Fruit fly (Drosophila melanogaster) whole organism, embryonic: ENCODE data around the gene CG46441.

Experiments
- Aef1 ChIP-seq: fragments of 200-800 bp; sonication (Bioruptor generic); IDR thresholded peaks from 3 replicates; pipeline ENCODE4 v1.3.6; 2022; ENCODE audit warnings: missing biosample characterization, missing genetic modification characterization
- Bteb2 ChIP-seq: fragments of 200-800 bp; sonication (Bioruptor generic); optimal IDR thresholded peaks from 2 replicates; lab custom pipeline; 2016; ENCODE audit warnings: missing biosample characterization, missing genetic modification characterization
- C15 ChIP-seq: fragments of 200-800 bp; sonication (Bioruptor generic); IDR thresholded peaks from 3 replicates; pipeline ENCODE4 v1.3.6; 2022; ENCODE audit warnings: missing biosample characterization, missing genetic modification characterization
- CG1024 ChIP-seq: fragments of 200-800 bp; sonication (Bioruptor generic); IDR thresholded peaks from 2 replicates; pipeline ENCODE4 v1.3.6; 2022; ENCODE audit warnings: missing biosample characterization, missing genetic modification characterization
- CG11504 ChIP-seq: fragments of 200-800 bp; sonication (Bioruptor generic); optimal IDR thresholded peaks from 3 replicates; lab custom pipeline; 2019; ENCODE audit warnings: missing biosample characterization, mild to moderate bottlenecking, missing genetic modification characterization, moderate library complexity
- CG11560 ChIP-seq: fragments of 200-800 bp; sonication (Bioruptor generic); IDR thresholded peaks from 3 replicates; pipeline ENCODE4 v1.3.6; 2022; ENCODE audit warnings: missing biosample characterization, missing genetic modification characterization
- CG11723 ChIP-seq: fragments of 200-800 bp; sonication (Bioruptor generic); optimal IDR thresholded peaks from 2 replicates; lab custom pipeline; 2017; ENCODE audit warnings: missing biosample characterization, mild to moderate bottlenecking, missing genetic modification characterization
- CG13894 ChIP-seq: fragments of 200-800 bp; sonication (Bioruptor generic); optimal IDR thresholded peaks from 3 replicates; lab custom pipeline; 2018; ENCODE audit warnings: missing biosample characterization, mild to moderate bottlenecking, missing genetic modification characterization, moderate library complexity
- CG14710 ChIP-seq: fragments of 200-800 bp; sonication (Bioruptor generic); optimal IDR thresholded peaks from 3 replicates; lab custom pipeline; 2019; ENCODE audit warnings: missing biosample characterization, mild to moderate bottlenecking, missing genetic modification characterization, moderate library complexity
- CG15011 ChIP-seq: fragments of 200-800 bp; sonication (Bioruptor generic); optimal IDR thresholded peaks from 3 replicates; lab custom pipeline; 2018; ENCODE audit warnings: missing biosample characterization, mild to moderate bottlenecking, missing genetic modification characterization
- CG15269 ChIP-seq: fragments of 200-800 bp; sonication (Bioruptor generic); optimal IDR thresholded peaks from 2 replicates; lab custom pipeline; 2018; ENCODE audit warnings: missing biosample characterization, mild to moderate bottlenecking, missing genetic modification characterization, moderate library complexity
- CG15479 ChIP-seq: fragments of 200-800 bp; sonication (Bioruptor generic); optimal IDR thresholded peaks from 3 replicates; lab custom pipeline; 2019; ENCODE audit warnings: missing biosample characterization, mild to moderate bottlenecking, missing genetic modification characterization, moderate library complexity
- CG16813 ChIP-seq: fragments of 200-800 bp; sonication (Bioruptor generic); IDR thresholded peaks from 3 replicates; pipeline ENCODE4 v1.3.6; 2022; ENCODE audit warnings: missing biosample characterization, missing genetic modification characterization; ENCODE audit not compliant: partially characterized antibody
- CG16863 ChIP-seq: fragments of 200-800 bp; sonication (Bioruptor generic); optimal IDR thresholded peaks from 3 replicates; lab custom pipeline; 2016; ENCODE audit warnings: missing biosample characterization, missing genetic modification characterization
- CG2875 ChIP-seq: fragments of 200-800 bp; sonication (Bioruptor generic); optimal IDR thresholded peaks from 2 replicates; lab custom pipeline; 2017; ENCODE audit warnings: missing biosample characterization, mild to moderate bottlenecking, missing genetic modification characterization, missing genetic modification reagents
- CG32532 ChIP-seq: fragments of 200-800 bp; sonication (Bioruptor generic); IDR thresholded peaks from 2 replicates; pipeline ENCODE4 v1.3.6; 2022; ENCODE audit warnings: missing biosample characterization, missing genetic modification characterization
- CG4820 ChIP-seq: fragments of 200-800 bp; sonication (Bioruptor generic); optimal IDR thresholded peaks from 3 replicates; lab custom pipeline; 2016; ENCODE audit warnings: missing biosample characterization, missing genetic modification characterization
- CG7372 ChIP-seq: fragments of 200-800 bp; sonication (Bioruptor generic); IDR thresholded peaks from 2 replicates; pipeline ENCODE4 v1.3.6; 2022; ENCODE audit warnings: missing biosample characterization, missing genetic modification characterization
- CG8359 ChIP-seq: fragments of 200-800 bp; sonication (Bioruptor generic); optimal IDR thresholded peaks from 2 replicates; lab custom pipeline; 2017; ENCODE audit warnings: missing biosample characterization, mild to moderate bottlenecking, missing genetic modification characterization, borderline replicate concordance
- CG8478 ChIP-seq: fragments of >200 bp; optimal IDR thresholded peaks from 2 replicates; lab custom pipeline; 2018
- CG9727 ChIP-seq: fragments of 200-800 bp; sonication (Bioruptor generic); optimal IDR thresholded peaks from 3 replicates; lab custom pipeline; 2017; ENCODE audit warnings: missing biosample characterization, mild to moderate bottlenecking, missing genetic modification characterization
- Dfd ChIP-seq, 2 experiments: fragments of >200 bp; optimal IDR thresholded peaks; 2 replicates each; lab custom pipeline; 2017; ENCODE audit warnings: missing biosample characterization in 2 of 2, missing genetic modification characterization in 2 of 2
- Gsc ChIP-seq: fragments of 200-800 bp; sonication (Bioruptor generic); IDR thresholded peaks from 2 replicates; pipeline ENCODE4 v1.3.6; 2022; ENCODE audit warnings: missing biosample characterization, missing genetic modification characterization
- Hand ChIP-seq: fragments of 200-800 bp; sonication (Bioruptor generic); optimal IDR thresholded peaks from 2 replicates; lab custom pipeline; 2017; ENCODE audit warnings: mild to moderate bottlenecking, missing biosample characterization, missing genetic modification reagents, missing genetic modification characterization
- Pdp1 ChIP-seq, 2 experiments: fragments of 200-800 bp; sonication (Bioruptor generic); optimal IDR thresholded peaks; 3 replicates each; lab custom pipeline; 2016; ENCODE audit warnings: missing biosample characterization in 2 of 2, missing genetic modification characterization in 2 of 2, mild to moderate bottlenecking in 1 of 2, moderate library complexity in 1 of 2
- Sry-δ ChIP-seq: fragments of 200-800 bp; sonication (Bioruptor generic); optimal IDR thresholded peaks from 2 replicates; lab custom pipeline; 2016; ENCODE audit warnings: missing biosample characterization, missing genetic modification characterization
- Taf1 ChIP-seq: fragments of 200-800 bp; sonication (Bioruptor generic); IDR thresholded peaks from 2 replicates; pipeline ENCODE4 v1.3.6; 2022; ENCODE audit warnings: missing biosample characterization, missing genetic modification characterization
- aop ChIP-seq: fragments of 200-800 bp; sonication (Bioruptor generic); IDR thresholded peaks from 2 replicates; pipeline ENCODE4 v1.3.6; 2022; ENCODE audit warnings: missing biosample characterization, missing genetic modification characterization
- ato ChIP-seq: fragments of 200-800 bp; sonication (Bioruptor generic); IDR thresholded peaks from 2 replicates; pipeline ENCODE4 v1.3.6; 2022; ENCODE audit warnings: missing biosample characterization, missing genetic modification characterization; ENCODE audit not compliant: partially characterized antibody
- cato ChIP-seq: fragments of 200-800 bp; sonication (Bioruptor generic); optimal IDR thresholded peaks from 2 replicates; lab custom pipeline; 2016; ENCODE audit warnings: missing biosample characterization, missing genetic modification characterization, borderline replicate concordance
- cwo ChIP-seq: fragments of 200-800 bp; sonication (Bioruptor generic); optimal IDR thresholded peaks from 3 replicates; lab custom pipeline; 2017; ENCODE audit warnings: missing biosample characterization, missing genetic modification characterization, mild to moderate bottlenecking, moderate library complexity, missing genetic modification reagents
- en ChIP-seq: fragments of 200-800 bp; sonication (Bioruptor generic); optimal IDR thresholded peaks from 2 replicates; lab custom pipeline; 2016; ENCODE audit warnings: missing biosample characterization, missing genetic modification characterization
- gce ChIP-seq: fragments of 200-800 bp; sonication (Bioruptor generic); IDR thresholded peaks from 3 replicates; pipeline ENCODE4 v1.3.6; 2022; ENCODE audit warnings: missing biosample characterization, missing genetic modification characterization
- gcm ChIP-seq: fragments of 200-800 bp; sonication (Bioruptor generic); optimal IDR thresholded peaks from 2 replicates; lab custom pipeline; 2019; ENCODE audit warnings: missing biosample characterization, mild to moderate bottlenecking, missing genetic modification characterization, moderate library complexity
- gfzf ChIP-seq: fragments of 200-800 bp; sonication (Bioruptor generic); optimal IDR thresholded peaks from 2 replicates; lab custom pipeline; 2016; ENCODE audit warnings: missing biosample characterization, mild to moderate bottlenecking, missing genetic modification characterization, moderate library complexity
- hbn ChIP-seq: fragments of 200-800 bp; sonication (Bioruptor generic); IDR thresholded peaks from 2 replicates; pipeline ENCODE4 v1.3.6; 2022; ENCODE audit warnings: missing biosample characterization, missing genetic modification characterization; ENCODE audit not compliant: partially characterized antibody
- hth ChIP-seq: fragments of >200 bp; optimal IDR thresholded peaks from 2 replicates; lab custom pipeline; 2017; ENCODE audit warnings: inconsistent platforms
- kni ChIP-seq: fragments of 200-800 bp; sonication (Bioruptor generic); optimal IDR thresholded peaks from 3 replicates; lab custom pipeline; 2017; ENCODE audit warnings: mild to moderate bottlenecking, missing biosample characterization, missing genetic modification reagents, missing genetic modification characterization
- knrl ChIP-seq: fragments of 200-800 bp; sonication (Bioruptor generic); IDR thresholded peaks from 3 replicates; pipeline ENCODE4 v1.3.6; 2022; ENCODE audit warnings: missing biosample characterization, missing genetic modification characterization; ENCODE audit not compliant: partially characterized antibody
- odd ChIP-seq: fragments of 200-800 bp; sonication (Bioruptor generic); optimal IDR thresholded peaks from 2 replicates; lab custom pipeline; 2017; ENCODE audit warnings: missing biosample characterization, mild to moderate bottlenecking, missing genetic modification characterization
- onecut ChIP-seq: fragments of 200-800 bp; sonication (Bioruptor generic); IDR thresholded peaks from 2 replicates; pipeline ENCODE4 v1.3.6; 2022; ENCODE audit warnings: missing biosample characterization, missing genetic modification characterization
- ro ChIP-seq: fragments of 200-800 bp; sonication (Bioruptor generic); IDR thresholded peaks from 2 replicates; pipeline ENCODE4 v1.3.6; 2022; ENCODE audit warnings: missing biosample characterization, missing genetic modification characterization
- sd ChIP-seq: fragments of 200-800 bp; sonication (Bioruptor generic); optimal IDR thresholded peaks from 3 replicates; lab custom pipeline; 2018; ENCODE audit warnings: missing biosample characterization, mild to moderate bottlenecking, missing genetic modification characterization, moderate library complexity
- sima ChIP-seq: fragments of 200-800 bp; sonication (Bioruptor generic); optimal IDR thresholded peaks from 2 replicates; lab custom pipeline; 2016; ENCODE audit warnings: missing biosample characterization, missing genetic modification characterization
- sna ChIP-seq: fragments of 200-800 bp; sonication (Bioruptor generic); IDR thresholded peaks from 2 replicates; pipeline ENCODE4 v1.3.6; 2022; ENCODE audit warnings: missing biosample characterization, missing genetic modification characterization; ENCODE audit not compliant: partially characterized antibody
- vfl ChIP-seq: fragments of 200-800 bp; sonication (Bioruptor generic); optimal IDR thresholded peaks from 2 replicates; lab custom pipeline; 2016; ENCODE audit warnings: missing biosample characterization, missing genetic modification characterization
- vvl ChIP-seq: fragments of 200-800 bp; sonication (Bioruptor generic); IDR thresholded peaks from 2 replicates; pipeline ENCODE4 v1.3.6; 2022; ENCODE audit warnings: missing biosample characterization, missing genetic modification characterization
- z ChIP-seq: fragments of 200-800 bp; sonication (Bioruptor generic); IDR thresholded peaks from 3 replicates; pipeline ENCODE4 v1.3.6; 2022; ENCODE audit warnings: missing biosample characterization, missing genetic modification characterization
- zfh1 ChIP-seq: fragments of 200-800 bp; sonication (Bioruptor generic); IDR thresholded peaks from 3 replicates; pipeline ENCODE4 v1.3.6; 2022; ENCODE audit warnings: missing biosample characterization, missing genetic modification characterization

The CG46441 gene

dm6 chr3R:20550632-20551486, 49.0 kb upstream of the CG46441 start (continued):
- TF ChIP-seq z (GFP tag; lab: Robert Waterston, UW): no peak
- peak; percentile 97 for TF ChIP-seq ato (GFP tag; lab: Robert Waterston, UW)
- no peak for TF ChIP-seq Gsc
- no peak for TF ChIP-seq Aef1
- TF ChIP-seq knrl (GFP tag; lab: Robert Waterston, UW): peak; percentile 95
- TF ChIP-seq Bteb2: no peak
- TF ChIP-seq CG11723 (GFP tag; lab: Kevin White, UChicago): peak; percentile 84
- TF ChIP-seq hth (lab: Kevin White, UChicago): no peak
- TF ChIP-seq CG32532: peak; percentile 28
- peak; percentile 61 for TF ChIP-seq CG16863 (GFP tag; lab: Kevin White, UChicago)
- peak; percentile 52 for TF ChIP-seq CG15269 (tag; lab: Kevin White, UChicago)
- TF ChIP-seq onecut (GFP tag; lab: Robert Waterston, UW): peak; percentile 79
- no peak; the same call in 2 of the 3 replicates for TF ChIP-seq C15 (GFP tag; lab: Robert Waterston, UW)
- TF ChIP-seq hbn (GFP tag; lab: Robert Waterston, UW): peak; percentile 89
- peak; percentile 49 for TF ChIP-seq sd (tag; lab: Kevin White, UChicago)
- no peak for TF ChIP-seq CG11560
- no peak for TF ChIP-seq Dfd (GFP tag; optimal IDR thresholded peaks at IDR 0.05; lab: Kevin White, UChicago)
- TF ChIP-seq odd (GFP tag; lab: Kevin White, UChicago): peak; percentile 87
- TF ChIP-seq en (GFP tag; lab: Kevin White, UChicago): peak; percentile 3
- peak; percentile 81 for TF ChIP-seq CG15011
- no peak for TF ChIP-seq CG4820
- TF ChIP-seq CG14710 (tag; lab: Kevin White, UChicago): peak; percentile 28
- TF ChIP-seq Hand (GFP tag; lab: Kevin White, UChicago): peak; percentile 51
- no peak for TF ChIP-seq cato (GFP tag; lab: Kevin White, UChicago)
- TF ChIP-seq sima (GFP tag; lab: Kevin White, UChicago): no peak
- TF ChIP-seq ro: no peak
- peak; percentile 70 for TF ChIP-seq gfzf (GFP tag; lab: Kevin White, UChicago)
- peak; percentile 38 for TF ChIP-seq vfl
- peak; percentile 60; the same call in 2 of the 3 replicates for TF ChIP-seq zfh1
- peak; percentile 95 for TF ChIP-seq CG15479 (GFP tag; lab: Kevin White, UChicago)
- no peak for TF ChIP-seq CG8478
- TF ChIP-seq aop (GFP tag; lab: Robert Waterston, UW): no peak
- TF ChIP-seq gce (GFP tag; lab: Robert Waterston, UW): peak; percentile 65; the same call in 1 of the 3 replicates
- TF ChIP-seq vvl: peak; percentile 64
- TF ChIP-seq cwo (GFP tag; lab: Kevin White, UChicago): peak; percentile 68
- TF ChIP-seq CG1024: peak; percentile 22; the same call in 1 of the 2 replicates
- TF ChIP-seq CG2875: peak; percentile 90
- no peak for TF ChIP-seq CG7372
- TF ChIP-seq Taf1 (GFP tag; lab: Robert Waterston, UW): no peak
- TF ChIP-seq CG9727 (GFP tag; lab: Kevin White, UChicago): peak; percentile 55
- TF ChIP-seq sna (GFP tag; lab: Robert Waterston, UW): peak; percentile 76
- TF ChIP-seq Pdp1 (GFP tag; optimal IDR thresholded peaks at IDR 0.05; lab: Kevin White, UChicago): peak; percentile 23 to 79
- TF ChIP-seq gcm (GFP tag; lab: Kevin White, UChicago): peak; percentile 81
- peak; percentile 95 for TF ChIP-seq CG16813 (GFP tag; lab: Robert Waterston, UW)
- TF ChIP-seq CG8359 (GFP tag; lab: Kevin White, UChicago): peak; percentile 51
- TF ChIP-seq CG13894 (tag; lab: Kevin White, UChicago): peak; percentile 63
- TF ChIP-seq CG11504 (tag; lab: Kevin White, UChicago): no peak
- peak; percentile 91 for TF ChIP-seq Sry-δ (GFP tag; lab: Kevin White, UChicago)
- TF ChIP-seq kni (GFP tag; lab: Kevin White, UChicago): peak; percentile 98
